Worm (Caenorhabditis elegans): ENCODE data around the gene C07G3.15.

Gene C07G3.15

DNA sequence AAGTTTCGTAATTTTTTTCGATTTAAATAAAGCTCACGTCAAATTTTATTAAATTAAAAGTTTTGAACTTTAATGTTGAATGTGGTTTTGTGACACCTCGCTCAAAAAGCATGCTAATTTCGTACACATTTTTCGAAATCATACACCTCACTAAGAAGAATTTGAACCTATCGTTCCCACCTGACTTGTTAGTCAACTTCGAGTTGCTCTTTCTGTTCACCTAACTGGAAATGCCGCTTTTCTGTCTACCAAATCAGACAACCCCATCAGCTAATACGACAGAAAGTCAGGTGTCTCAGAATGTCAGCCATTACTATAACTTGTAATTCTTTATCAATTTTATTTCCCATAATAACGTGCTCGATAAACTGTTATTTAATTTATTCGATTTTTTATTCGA, 33.6 kb upstream of the C07G3.15 start, which contains the start of gene srbc-66:
Gene srbc-66, plus strand, starts transcription at position 301 of the 400 bp plus-strand sequence.
- TF ChIP-seq nhr-11 (tag; optimal IDR thresholded peaks at IDR 0.05) (no peak), ztf-11 (tag; optimal IDR thresholded peaks at IDR 0.05) (no peak), sma-3 (GFP tag; optimal IDR thresholded peaks at IDR 0.05) (no peak), sma-9 (GFP tag; optimal IDR thresholded peaks at IDR 0.05) (no peak), sma-9 (tag; optimal IDR thresholded peaks at IDR 0.05) (no peak), snpc-4 (tag; optimal IDR thresholded peaks at IDR 0.05) (no peak), mbf-1 (tag; optimal IDR thresholded peaks at IDR 0.05) (no peak), lin-13 (GFP tag; optimal IDR thresholded peaks at IDR 0.05) (no peak), gmeb-1 (tag; optimal IDR thresholded peaks at IDR 0.05) (no peak), zag-1 (tag; optimal IDR thresholded peaks at IDR 0.05) (no peak)

DNA sequence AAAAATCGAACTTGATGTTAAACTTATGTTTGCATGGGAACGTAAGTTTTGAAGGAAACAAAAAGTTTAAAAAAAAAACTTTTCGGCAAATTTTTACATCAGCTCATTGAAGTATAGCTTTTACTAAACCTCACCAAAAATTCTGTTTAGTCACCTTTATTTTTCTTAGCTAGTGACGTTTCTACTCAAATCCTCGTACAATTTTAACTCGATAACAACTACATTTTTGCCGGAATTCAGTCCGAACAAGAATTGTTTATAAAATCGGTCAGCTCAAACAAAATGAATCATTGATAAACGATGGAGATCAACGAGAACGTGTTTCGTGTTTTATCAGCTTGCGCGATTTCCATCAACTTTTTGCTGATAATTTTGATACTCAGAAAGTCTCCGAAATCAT, 30.1 kb upstream of the C07G3.15 start, which contains the start of gene str-260:
Gene str-260, plus strand, starts transcription at position 301 of the 400 bp plus-strand sequence.
- no peak for TF ChIP-seq lsy-2 (tag; optimal IDR thresholded peaks at IDR 0.05)
- TF ChIP-seq R02D3.7 (tag; optimal IDR thresholded peaks at IDR 0.05), result no peak
- no peak for TF ChIP-seq nhr-12 (tag; optimal IDR thresholded peaks at IDR 0.05)
- TF ChIP-seq sma-3 (GFP tag; optimal IDR thresholded peaks at IDR 0.05), result no peak
- no peak for TF ChIP-seq mbf-1 (tag; optimal IDR thresholded peaks at IDR 0.05)
- TF ChIP-seq Y55F3AM.14 (GFP tag; optimal IDR thresholded peaks at IDR 0.05), result no peak

DNA sequence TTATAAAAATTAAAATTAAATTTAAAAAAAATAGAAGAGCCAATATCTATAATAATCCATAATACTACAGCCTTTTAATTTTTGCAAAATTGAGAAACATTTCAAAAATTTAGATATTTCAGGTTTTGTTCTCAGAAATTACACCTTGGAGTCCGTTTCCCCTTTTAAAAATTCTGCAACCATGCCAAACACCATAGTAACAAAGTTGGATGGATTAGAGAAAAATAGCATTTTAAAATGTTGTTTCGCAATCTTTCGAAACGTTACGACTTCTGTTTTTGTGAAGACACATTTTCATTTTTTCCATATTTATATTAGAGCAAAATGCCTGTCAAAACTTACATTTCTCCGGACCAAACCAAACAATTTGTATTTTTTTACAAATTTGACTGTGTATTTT, 28.2 kb upstream of the C07G3.15 start, which contains the start of gene T24A6.7:
Gene T24A6.7, plus strand, starts transcription at position 301 of the 400 bp plus-strand sequence.
- TF ChIP-seq ztf-4 (tag; optimal IDR thresholded peaks at IDR 0.05) (no peak), nhr-10 (tag; optimal IDR thresholded peaks at IDR 0.05) (no peak), aly-2 (tag; optimal IDR thresholded peaks at IDR 0.05) (no peak), nhr-23 (tag; optimal IDR thresholded peaks at IDR 0.05) (no peak), R02D3.7 (tag; optimal IDR thresholded peaks at IDR 0.05) (no peak), lin-13 (GFP tag; optimal IDR thresholded peaks at IDR 0.05) (no peak), ztf-1 (GFP tag; conservative IDR thresholded peaks at IDR 0.05) (no peak), nhr-25 (tag; optimal IDR thresholded peaks at IDR 0.05) (no peak), F13H6.1 (tag; optimal IDR thresholded peaks at IDR 0.05) (no peak), nhr-77 (tag; optimal IDR thresholded peaks at IDR 0.05) (no peak), nhr-21 (tag; optimal IDR thresholded peaks at IDR 0.05) (no peak), unc-62 (GFP tag; optimal IDR thresholded peaks at IDR 0.05) (no peak), nhr-237 (tag; optimal IDR thresholded peaks at IDR 0.05) (no peak), crh-2 (tag; optimal IDR thresholded peaks at IDR 0.05) (no peak), blmp-1 (tag; optimal IDR thresholded peaks at IDR 0.05; ENCODE audit: insufficient read depth) (no peak), egl-27 (tag; optimal IDR thresholded peaks at IDR 0.05) (no peak)

DNA sequence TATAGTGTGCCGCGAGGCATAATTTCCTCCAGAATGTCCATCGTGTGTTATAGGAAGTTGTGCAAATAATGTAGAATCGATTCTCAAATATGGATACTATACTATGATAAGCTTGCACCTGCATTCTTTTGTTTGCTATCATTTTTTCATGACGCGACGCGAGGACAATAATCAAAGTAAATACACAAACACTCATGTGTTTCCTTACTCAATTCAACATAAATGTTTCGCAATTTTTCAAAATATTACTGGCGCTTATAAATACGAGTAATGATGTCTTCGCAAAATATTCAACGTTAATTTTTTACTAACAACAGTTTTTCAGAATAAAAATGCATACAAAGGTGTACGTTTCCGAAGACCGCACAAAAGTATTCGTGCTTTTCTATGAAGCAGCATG, 26.5 kb upstream of the C07G3.15 start, which contains the start of gene irg-1:
Gene irg-1, plus strand, starts transcription at position 326 of the 400 bp plus-strand sequence.
- TF ChIP-seq aly-2 (tag; optimal IDR thresholded peaks at IDR 0.05) (no peak), nhr-23 (tag; optimal IDR thresholded peaks at IDR 0.05) (no peak), ztf-11 (tag; optimal IDR thresholded peaks at IDR 0.05) (no peak), gmeb-1 (tag; optimal IDR thresholded peaks at IDR 0.05) (no peak), lin-39 (tag; optimal IDR thresholded peaks at IDR 0.05) (no peak), snpc-4 (tag; optimal IDR thresholded peaks at IDR 0.05) (no peak), C34F6.9 (tag; optimal IDR thresholded peaks at IDR 0.05) (no peak), lin-11 (tag; optimal IDR thresholded peaks at IDR 0.05) (no peak), crh-2 (tag; optimal IDR thresholded peaks at IDR 0.05) (no peak), ceh-82 (tag; optimal IDR thresholded peaks at IDR 0.05) (no peak), Y55F3AM.14 (GFP tag; optimal IDR thresholded peaks at IDR 0.05) (no peak), nhr-25 (tag; optimal IDR thresholded peaks at IDR 0.05) (no peak), ZK546.5 (tag; optimal IDR thresholded peaks at IDR 0.05) (no peak), alr-1 (tag; optimal IDR thresholded peaks at IDR 0.05) (no peak), mdl-1 (tag; optimal IDR thresholded peaks at IDR 0.05) (no peak), unc-39 (tag; optimal IDR thresholded peaks at IDR 0.05) (no peak), nhr-77 (tag; optimal IDR thresholded peaks at IDR 0.05) (no peak)

DNA sequence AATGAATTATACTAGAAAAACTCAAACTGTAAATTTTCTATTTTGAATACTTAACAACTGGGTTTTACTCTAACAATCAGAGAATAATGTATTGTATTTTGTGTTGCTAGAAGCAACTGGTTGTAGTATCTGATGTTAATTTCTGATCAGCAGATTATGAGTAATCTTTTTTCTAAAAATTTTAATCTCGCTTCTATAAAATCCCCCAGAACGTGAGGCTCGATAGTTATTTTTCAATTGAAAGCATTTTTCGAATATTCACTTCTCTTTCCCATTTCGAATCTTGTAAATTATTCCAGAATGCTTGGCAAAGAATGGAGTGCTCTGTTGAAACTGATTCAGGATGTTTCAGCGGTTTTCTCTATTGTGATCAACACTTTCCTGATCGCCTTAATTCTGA, 21.1 kb upstream of the C07G3.15 start, which contains the start of gene str-227:
Gene str-227, plus strand, starts transcription at position 301 of the 400 bp plus-strand sequence.
- TF ChIP-seq zag-1 (tag; optimal IDR thresholded peaks at IDR 0.05), result no peak
